Fruit fly (Drosophila melanogaster): Measurements from ENCODE around the gene Eig71Ej.

dm6 chr3L:15616900-15617299, 43.9 kb downstream of the Eig71Ej start:
- TF ChIP-seq CG8478 (optimal IDR thresholded peaks at IDR 0.05) (no peak), CTCF (optimal IDR thresholded peaks at IDR 0.05) (no peak)

All from S2 (cell line).